Worm (Caenorhabditis elegans) whole organism, young adult: ENCODE results near the gene phat-6.

ENCODE experiments used
- B0035.1 ChIP-seq: sonication (generic microtip); optimal IDR thresholded peaks from 2 replicates; lab custom pipeline; 2016; ENCODE audit warnings: missing genetic modification characterization, mild to moderate bottlenecking, missing compliant biosample characterization, missing genotype, missing genetic modification reagents
- B0261.1 ChIP-seq: sonication (generic microtip); optimal IDR thresholded peaks from 2 replicates; lab custom pipeline; 2016; ENCODE audit warnings: mild to moderate bottlenecking, missing genetic modification characterization, moderate library complexity, missing compliant biosample characterization
- B0336.3 ChIP-seq: fragments of 200-800 bp; sonication (Bioruptor generic); IDR thresholded peaks from 2 replicates; pipeline ENCODE4 v1.3.6; 2022; ENCODE audit warnings: missing genetic modification characterization, missing compliant biosample characterization
- C17E4.6 ChIP-seq: fragments of 200-800 bp; sonication (Bioruptor generic); IDR thresholded peaks from 2 replicates; pipeline ENCODE4 v1.3.6; 2022; ENCODE audit warnings: missing genetic modification reagents, missing genetic modification characterization, missing compliant biosample characterization
- F22D6.2 ChIP-seq: sonication (generic microtip); optimal IDR thresholded peaks from 2 replicates; lab custom pipeline; 2016; ENCODE audit warnings: mild to moderate bottlenecking, missing genetic modification characterization, missing compliant biosample characterization
- F23B12.7 ChIP-seq: sonication (generic microtip); optimal IDR thresholded peaks from 2 replicates; lab custom pipeline; 2017; ENCODE audit warnings: missing genetic modification characterization, mild to moderate bottlenecking, missing compliant biosample characterization, antibody characterized with exemption, moderate library complexity; ENCODE audit not compliant: insufficient read depth
- F55B11.4 ChIP-seq: sonication (generic microtip); optimal IDR thresholded peaks from 2 replicates; lab custom pipeline; 2016; ENCODE audit warnings: missing compliant biosample characterization, missing genetic modification characterization, borderline replicate concordance; ENCODE audit not compliant: insufficient read depth
- F57A8.1 ChIP-seq: fragments of 200-800 bp; sonication (Bioruptor generic); optimal IDR thresholded peaks from 2 replicates; lab custom pipeline; 2018; ENCODE audit warnings: mild to moderate bottlenecking, missing genetic modification characterization, moderate library complexity, missing compliant biosample characterization
- K12H6.12 ChIP-seq: fragments of 200-800 bp; sonication (Bioruptor generic); optimal IDR thresholded peaks from 2 replicates; lab custom pipeline; 2018; ENCODE audit warnings: mild to moderate bottlenecking, missing genetic modification characterization, missing compliant biosample characterization
- ZK185.1 ChIP-seq: sonication (generic microtip); optimal IDR thresholded peaks from 2 replicates; lab custom pipeline; 2016; ENCODE audit warnings: mild to moderate bottlenecking, missing genetic modification characterization, missing compliant biosample characterization; ENCODE audit not compliant: poor library complexity, severe bottlenecking
- akir-1 ChIP-seq: fragments of 200-800 bp; sonication (Bioruptor generic); optimal IDR thresholded peaks from 2 replicates; lab custom pipeline; 2018; ENCODE audit warnings: mild to moderate bottlenecking, missing genetic modification characterization, moderate library complexity, missing compliant biosample characterization
- attf-3 ChIP-seq: fragments of 200-800 bp; sonication (Bioruptor generic); conservative IDR thresholded peaks from 2 replicates; pipeline ENCODE4 v1.3.6; 2022; ENCODE audit warnings: missing genetic modification reagents, missing genetic modification characterization, missing compliant biosample characterization
- attf-5 ChIP-seq: fragments of 200-800 bp; sonication (Bioruptor generic); optimal IDR thresholded peaks from 2 replicates; lab custom pipeline; 2018; ENCODE audit warnings: mild to moderate bottlenecking, missing genetic modification characterization, missing compliant biosample characterization
- ceh-27 ChIP-seq: fragments of 200-800 bp; sonication (Bioruptor generic); optimal IDR thresholded peaks from 2 replicates; lab custom pipeline; 2018; ENCODE audit warnings: mild to moderate bottlenecking, missing genetic modification characterization, moderate library complexity, missing compliant biosample characterization
- dpff-1 ChIP-seq: sonication (generic microtip); optimal IDR thresholded peaks from 2 replicates; lab custom pipeline; 2017; ENCODE audit warnings: mild to moderate bottlenecking, missing genetic modification characterization, missing compliant biosample characterization
- dpl-1 ChIP-seq: fragments of 150-350 bp; optimal IDR thresholded peaks from 2 replicates; lab custom pipeline; 2014; ENCODE audit warnings: missing biosample characterization, missing genetic modification reagents, missing genetic modification characterization
- efl-1 ChIP-seq: fragments of 150-350 bp; optimal IDR thresholded peaks from 2 replicates; lab custom pipeline; 2014; ENCODE audit warnings: missing biosample characterization, missing genetic modification reagents, missing genetic modification characterization
- egl-18 ChIP-seq: fragments of 200-800 bp; sonication (Bioruptor generic); IDR thresholded peaks from 2 replicates; pipeline ENCODE4 v1.3.6; 2022; ENCODE audit warnings: missing genetic modification reagents, missing genetic modification characterization, missing compliant biosample characterization
- gei-17 ChIP-seq: fragments of 200-800 bp; sonication (Bioruptor generic); optimal IDR thresholded peaks from 2 replicates; lab custom pipeline; 2018; ENCODE audit warnings: mild to moderate bottlenecking, missing genetic modification characterization, missing compliant biosample characterization
- hmg-1.2 ChIP-seq: fragments of 200-800 bp; sonication (Bioruptor generic); IDR thresholded peaks from 2 replicates; pipeline ENCODE4 v1.3.6; 2022; ENCODE audit warnings: missing genetic modification reagents, missing genetic modification characterization, missing compliant biosample characterization
- hrde-1 ChIP-seq: sonication (generic microtip); optimal IDR thresholded peaks from 2 replicates; lab custom pipeline; 2016; ENCODE audit warnings: missing genetic modification characterization, mild to moderate bottlenecking, missing compliant biosample characterization, moderate library complexity, missing genotype, missing genetic modification reagents, borderline replicate concordance
- hsf-1 ChIP-seq: fragments of 200-800 bp; sonication (Bioruptor generic); IDR thresholded peaks from 2 replicates; pipeline ENCODE4 v1.3.6; 2022; ENCODE audit warnings: missing genetic modification reagents, missing genetic modification characterization, missing compliant biosample characterization
- let-526 ChIP-seq: fragments of 200-800 bp; sonication (Bioruptor generic); IDR thresholded peaks from 2 replicates; pipeline ENCODE4 v1.3.6; 2022; ENCODE audit warnings: missing genetic modification reagents, missing genetic modification characterization, missing compliant biosample characterization
- lin-35 ChIP-seq, 3 experiments: fragments of 150-350 bp in 2 of 3; sonication (generic microtip) in 1 of 3; optimal IDR thresholded peaks; 2 replicates each; lab custom pipeline; 2014 to 2018; ENCODE audit warnings: missing biosample characterization in 3 of 3, missing genetic modification characterization in 3 of 3, missing genetic modification reagents in 3 of 3
- lin-40 ChIP-seq: sonication (generic microtip); optimal IDR thresholded peaks from 2 replicates; lab custom pipeline; 2016; ENCODE audit warnings: missing genetic modification characterization, mild to moderate bottlenecking, missing compliant biosample characterization, missing genotype, missing genetic modification reagents
- lir-1 ChIP-seq: fragments of 200-800 bp; sonication (Bioruptor generic); conservative IDR thresholded peaks from 2 replicates; pipeline ENCODE4 v1.3.6; 2022; ENCODE audit warnings: missing genetic modification reagents, missing genetic modification characterization, missing compliant biosample characterization
- madf-10 ChIP-seq: sonication (generic microtip); optimal IDR thresholded peaks from 2 replicates; lab custom pipeline; 2016; ENCODE audit warnings: mild to moderate bottlenecking, missing genetic modification characterization, missing compliant biosample characterization
- mel-28 ChIP-seq: sonication (generic microtip); optimal IDR thresholded peaks from 2 replicates; lab custom pipeline; 2016; ENCODE audit warnings: borderline replicate concordance, mild to moderate bottlenecking, missing genetic modification characterization, missing compliant biosample characterization
- mes-4 ChIP-seq: sonication (generic microtip); optimal IDR thresholded peaks from 2 replicates; lab custom pipeline; 2016; ENCODE audit warnings: missing genotype, missing genetic modification characterization, missing compliant biosample characterization
- mxl-1 ChIP-seq: sonication (generic microtip); optimal IDR thresholded peaks from 2 replicates; lab custom pipeline; 2016; ENCODE audit warnings: missing genetic modification characterization, missing compliant biosample characterization
- nhr-80 ChIP-seq: sonication (generic microtip); optimal IDR thresholded peaks from 2 replicates; lab custom pipeline; 2016; ENCODE audit warnings: missing genetic modification characterization, missing compliant biosample characterization
- pbrm-1 ChIP-seq: fragments of 200-800 bp; sonication (Bioruptor generic); IDR thresholded peaks from 2 replicates; pipeline ENCODE4 v1.3.6; 2022; ENCODE audit warnings: missing genetic modification reagents, missing genetic modification characterization, missing compliant biosample characterization
- rcor-1 ChIP-seq: fragments of 200-800 bp; sonication (Bioruptor generic); IDR thresholded peaks from 2 replicates; pipeline ENCODE4 v1.3.6; 2022; ENCODE audit warnings: missing genetic modification reagents, missing genetic modification characterization, missing compliant biosample characterization
- rec-8 ChIP-seq, 2 experiments: sonication (generic microtip); optimal IDR thresholded peaks; 2 replicates each; lab custom pipeline; 2016; ENCODE audit warnings: mild to moderate bottlenecking in 2 of 2, missing genetic modification characterization in 2 of 2, missing genetic modification reagents in 2 of 2, missing genotype in 2 of 2, missing biosample characterization in 1 of 2, missing compliant biosample characterization in 1 of 2, moderate library complexity in 1 of 2
- snpc-1.3 ChIP-seq: sonication (generic microtip); optimal IDR thresholded peaks from 2 replicates; lab custom pipeline; 2017; ENCODE audit warnings: missing genetic modification characterization, mild to moderate bottlenecking, missing compliant biosample characterization, antibody characterized with exemption, moderate library complexity, missing genotype, missing genetic modification reagents; ENCODE audit not compliant: insufficient read depth
- snpc-4 ChIP-seq, 5 experiments: fragments of 150-350 bp in 1 of 5; sonication (generic microtip) in 4 of 5; optimal IDR thresholded peaks; 2 replicates each; lab custom pipeline; 2014 to 2018; ENCODE audit warnings: missing genetic modification characterization in 5 of 5, missing biosample characterization in 3 of 5, antibody characterized with exemption in 2 of 5, mild to moderate bottlenecking in 2 of 5, missing compliant biosample characterization in 2 of 5, missing genotype in 2 of 5, moderate library complexity in 2 of 5, missing genetic modification reagents in 1 of 5
- somi-1 ChIP-seq: fragments of 200-800 bp; sonication (Bioruptor generic); optimal IDR thresholded peaks from 2 replicates; lab custom pipeline; 2018; ENCODE audit warnings: mild to moderate bottlenecking, missing genetic modification characterization, missing compliant biosample characterization
- tbx-9 ChIP-seq: sonication (generic microtip); optimal IDR thresholded peaks from 2 replicates; lab custom pipeline; 2016; ENCODE audit warnings: borderline replicate concordance, missing genetic modification characterization, inconsistent platforms, missing compliant biosample characterization
- unc-130 ChIP-seq: sonication (generic microtip); optimal IDR thresholded peaks from 2 replicates; lab custom pipeline; 2016; ENCODE audit warnings: missing genetic modification reagents, missing genetic modification characterization, missing compliant biosample characterization
- xnd-1 ChIP-seq: sonication (generic microtip); optimal IDR thresholded peaks from 2 replicates; lab custom pipeline; 2016; ENCODE audit warnings: missing genotype, missing genetic modification reagents, missing genetic modification characterization, missing compliant biosample characterization
- ztf-25 ChIP-seq: fragments of 200-800 bp; sonication (Bioruptor generic); IDR thresholded peaks from 2 replicates; pipeline ENCODE4 v1.3.6; 2022; ENCODE audit warnings: missing genetic modification reagents, missing genetic modification characterization, missing compliant biosample characterization
- ztf-28 ChIP-seq: fragments of 200-800 bp; sonication (Bioruptor generic); IDR thresholded peaks from 2 replicates; pipeline ENCODE4 v1.3.6; 2022; ENCODE audit warnings: missing genetic modification reagents, missing genetic modification characterization, missing compliant biosample characterization

The phat-6 gene

ce11 chrX:15163118-15163517 lies 31.1 kb downstream of the phat-6 start:
- TF ChIP-seq rcor-1 (GFP tag; lab: Robert Waterston, UW) (no peak), dpff-1 (tag; lab: Kevin White, UChicago) (no peak), pbrm-1 (GFP tag; lab: Robert Waterston, UW) (no peak), B0336.3 (no peak), F22D6.2 (tag; lab: Kevin White, UChicago) (no peak), tbx-9 (no peak), B0261.1 (tag; lab: Kevin White, UChicago) (no peak), xnd-1 (no peak), egl-18 (GFP tag; lab: Robert Waterston, UW) (no peak), snpc-1.3 (tag; lab: Kevin White, UChicago) (no peak), hrde-1 (tag; lab: Kevin White, UChicago) (no peak), F55B11.4 (tag; lab: Kevin White, UChicago) (no peak), lin-40 (no peak), F23B12.7 (tag; lab: Kevin White, UChicago) (no peak)

ce11 chrX:15160923-15161322 lies 33.3 kb downstream of the phat-6 start:
- TF ChIP-seq mxl-1 (tag; lab: Kevin White, UChicago) (no peak), mel-28 (tag; lab: Kevin White, UChicago) (no peak), hsf-1 (GFP tag; lab: Robert Waterston, UW) (no peak), lin-40 (peak; percentile 24), B0035.1 (tag; lab: Kevin White, UChicago) (no peak), nhr-80 (tag; lab: Kevin White, UChicago) (peak; percentile 3), lin-35 (GFP tag; optimal IDR thresholded peaks at IDR 0.05; lab: Kevin White, UChicago) (no peak), snpc-4 (GFP tag; optimal IDR thresholded peaks at IDR 0.05; lab: Kevin White, UChicago) (no peak), snpc-4 (tag; optimal IDR thresholded peaks at IDR 0.05; lab: Kevin White, UChicago) (no peak), unc-130 (GFP tag; lab: Kevin White, UChicago) (no peak)

ce11 chrX:15159362-15159761 lies 34.8 kb downstream of the phat-6 start:
- TF ChIP-seq snpc-4 (GFP tag; optimal IDR thresholded peaks at IDR 0.05; lab: Kevin White, UChicago): no peak
- TF ChIP-seq snpc-4 (tag; optimal IDR thresholded peaks at IDR 0.05; lab: Kevin White, UChicago): peak in 2 of 4 experiments; percentile 79 to 87
- TF ChIP-seq hmg-1.2: peak; percentile 43; the same call in 1 of the 2 replicates
- no peak for TF ChIP-seq ztf-25
- no peak for TF ChIP-seq B0035.1 (tag; lab: Kevin White, UChicago)
- no peak for TF ChIP-seq ZK185.1
- TF ChIP-seq efl-1: no peak
- no peak for TF ChIP-seq attf-3
- no peak for TF ChIP-seq attf-5 (GFP tag; lab: Kevin White, UChicago)
- no peak for TF ChIP-seq let-526 (GFP tag; lab: Robert Waterston, UW)
- TF ChIP-seq mes-4 (tag; lab: Kevin White, UChicago): no peak
- TF ChIP-seq K12H6.12 (tag; lab: Kevin White, UChicago): no peak
- TF ChIP-seq, all 124 proteins: peak for 2

ce11 chrX:15158699-15159312 lies 35.4 kb downstream of the phat-6 start, which contains the start of gene C11G10.1:
Gene C11G10.1, minus strand, starts transcription at chrX:15158749.
- TF ChIP-seq F57A8.1 (GFP tag; lab: Kevin White, UChicago) (no peak), madf-10 (tag; lab: Kevin White, UChicago) (no peak), ztf-28 (GFP tag; lab: Robert Waterston, UW) (no peak), mel-28 (tag; lab: Kevin White, UChicago) (no peak), snpc-4 (GFP tag; optimal IDR thresholded peaks at IDR 0.05; lab: Kevin White, UChicago) (no peak), snpc-4 (tag; optimal IDR thresholded peaks at IDR 0.05; lab: Kevin White, UChicago) (no peak), gei-17 (GFP tag; lab: Kevin White, UChicago) (no peak), ceh-27 (GFP tag; lab: Kevin White, UChicago) (no peak), dpl-1 (GFP tag; lab: Kevin White, UChicago) (no peak), akir-1 (no peak), C17E4.6 (GFP tag; lab: Robert Waterston, UW) (no peak), lir-1 (GFP tag; lab: Robert Waterston, UW) (no peak), somi-1 (GFP tag; lab: Kevin White, UChicago) (no peak), rec-8 (tag; optimal IDR thresholded peaks at IDR 0.05; lab: Kevin White, UChicago) (no peak)
